Worm (Caenorhabditis elegans) whole organism, early embryonic: ENCODE data around the gene K10D11.4.

Experiments
- B0310.2 ChIP-seq: sonication (generic microtip); optimal IDR thresholded peaks from 2 replicates; lab custom pipeline; 2016; ENCODE audit warnings: mild to moderate bottlenecking, missing genetic modification characterization, missing compliant biosample characterization
- F13C5.2 ChIP-seq: sonication (generic microtip); optimal IDR thresholded peaks from 2 replicates; lab custom pipeline; 2017; ENCODE audit warnings: mild to moderate bottlenecking, missing genetic modification characterization, inconsistent platforms, missing compliant biosample characterization
- aly-1 ChIP-seq: sonication (generic microtip); optimal IDR thresholded peaks from 2 replicates; lab custom pipeline; 2016; ENCODE audit warnings: missing genetic modification characterization, missing compliant biosample characterization
- ama-1 ChIP-seq: fragments of 150-350 bp; optimal IDR thresholded peaks from 2 replicates; lab custom pipeline; 2014
- ceh-13 ChIP-seq: fragments of 200-800 bp; sonication (Bioruptor generic); optimal IDR thresholded peaks from 2 replicates; lab custom pipeline; 2018; ENCODE audit warnings: mild to moderate bottlenecking, missing genetic modification characterization, missing compliant biosample characterization
- ceh-36 ChIP-seq: sonication (generic microtip); optimal IDR thresholded peaks from 2 replicates; lab custom pipeline; 2016; ENCODE audit warnings: missing genetic modification characterization, inconsistent platforms, missing compliant biosample characterization
- ets-7 ChIP-seq: sonication (generic microtip); optimal IDR thresholded peaks from 2 replicates; lab custom pipeline; 2016; ENCODE audit warnings: missing genotype, missing genetic modification characterization, missing compliant biosample characterization
- hmbx-1 ChIP-seq: sonication (generic microtip); optimal IDR thresholded peaks from 2 replicates; lab custom pipeline; 2016; ENCODE audit warnings: mild to moderate bottlenecking, missing genetic modification characterization, missing compliant biosample characterization
- hmg-4 ChIP-seq: fragments of 200-800 bp; sonication (Bioruptor generic); optimal IDR thresholded peaks from 2 replicates; lab custom pipeline; 2018; ENCODE audit warnings: mild to moderate bottlenecking, missing genetic modification characterization, missing compliant biosample characterization
- hnd-1 ChIP-seq: sonication (generic microtip); optimal IDR thresholded peaks from 2 replicates; lab custom pipeline; 2016; ENCODE audit warnings: missing genetic modification characterization, missing compliant biosample characterization
- pes-1 ChIP-seq: fragments of 200-800 bp; sonication (Bioruptor generic); IDR thresholded peaks from 2 replicates; pipeline ENCODE4 v1.3.6; 2022; ENCODE audit warnings: missing genetic modification reagents, missing genetic modification characterization, missing compliant biosample characterization
- scrt-1 ChIP-seq: fragments of 200-800 bp; sonication (Bioruptor generic); IDR thresholded peaks from 2 replicates; pipeline ENCODE4 v1.3.6; 2022; ENCODE audit warnings: missing genetic modification characterization, missing compliant biosample characterization
- sea-1 ChIP-seq: fragments of 200-800 bp; sonication (Bioruptor generic); conservative IDR thresholded peaks from 2 replicates; pipeline ENCODE4 v1.3.6; 2022; ENCODE audit warnings: missing genetic modification characterization, missing compliant biosample characterization
- tbx-11 ChIP-seq: fragments of 200-800 bp; sonication (Bioruptor generic); IDR thresholded peaks from 2 replicates; pipeline ENCODE4 v1.3.6; 2022; ENCODE audit warnings: missing genetic modification characterization, missing compliant biosample characterization
- tbx-37 ChIP-seq: fragments of 200-800 bp; sonication (Bioruptor generic); conservative IDR thresholded peaks from 2 replicates; pipeline ENCODE4 v1.3.6; 2022; ENCODE audit warnings: missing genetic modification reagents, missing genetic modification characterization, missing compliant biosample characterization
- tra-4 ChIP-seq: sonication (generic microtip); optimal IDR thresholded peaks from 2 replicates; lab custom pipeline; 2017; ENCODE audit warnings: missing genetic modification characterization, missing compliant biosample characterization

Gene K10D11.4

DNA sequence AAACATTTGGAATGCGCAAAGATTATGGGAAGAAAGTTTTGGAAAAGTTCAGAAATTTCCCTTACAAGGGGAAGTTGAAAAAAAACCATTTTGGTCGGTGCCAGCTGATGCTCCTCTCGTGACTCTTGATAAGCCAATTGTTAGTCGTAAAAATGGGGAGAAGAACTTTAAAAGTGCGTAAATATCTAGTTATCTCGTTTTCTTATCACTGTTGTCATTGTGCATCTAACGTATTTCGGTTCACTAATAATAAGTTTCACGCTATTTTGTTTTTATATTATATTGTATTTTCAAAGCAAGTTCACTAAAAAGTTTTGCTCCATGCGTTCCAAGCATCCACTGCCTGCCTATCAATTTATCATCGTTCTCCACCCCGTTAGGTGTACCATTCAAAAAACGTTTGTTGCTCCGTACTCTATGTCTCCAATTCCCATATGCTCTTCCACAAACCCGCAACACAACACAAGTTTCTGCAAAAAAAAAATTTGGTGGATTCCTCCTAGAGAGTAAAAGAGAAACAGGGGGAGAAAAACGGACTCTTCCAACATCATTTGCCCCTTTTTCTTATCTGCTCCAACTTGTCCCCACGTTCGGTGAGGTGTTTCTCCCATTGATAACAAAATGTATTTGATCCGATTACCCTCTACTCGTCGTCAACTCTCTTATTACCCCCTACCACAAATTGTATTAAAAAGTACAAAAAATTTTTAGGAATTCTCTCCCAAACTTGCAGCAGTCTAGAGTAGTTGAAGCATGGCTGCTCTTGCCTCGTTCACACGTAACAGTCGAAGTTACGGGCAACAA is 14.3 kb upstream of the K10D11.4 start, which contains the start of gene mbk-2:
TSS of gene mbk-2 (plus strand) at position 754 of the 804 bp plus-strand sequence.
- no peak for TF ChIP-seq sea-1 (GFP tag; lab: Robert Waterston, UW)
- TF ChIP-seq hnd-1 (tag; lab: Kevin White, UChicago) = no peak
- no peak for TF ChIP-seq ama-1 (lab: Kevin White, UChicago)
- no peak for TF ChIP-seq scrt-1 (GFP tag; lab: Robert Waterston, UW)
- no peak for TF ChIP-seq tbx-37 (GFP tag; lab: Robert Waterston, UW)
- no peak for TF ChIP-seq ets-7

DNA sequence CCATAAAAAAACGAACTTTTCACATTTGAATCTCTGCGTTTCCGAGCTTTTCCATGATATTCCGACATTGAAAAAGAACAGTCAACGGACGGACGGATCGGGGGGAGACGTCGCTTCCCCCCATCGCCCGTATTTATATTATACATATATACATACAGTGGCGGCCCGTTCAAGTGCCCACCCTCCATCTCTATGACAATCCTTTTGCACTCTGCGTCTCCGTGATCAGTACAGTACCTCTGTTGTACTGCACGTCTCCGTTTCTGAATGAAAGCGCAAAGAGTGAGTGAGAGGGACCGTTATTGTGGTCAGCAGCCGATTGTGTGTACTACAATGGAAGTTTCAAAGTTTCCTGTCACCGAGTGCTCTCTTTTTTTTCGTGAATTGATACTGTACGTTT is 4.8 kb upstream of the K10D11.4 start:
- no peak for TF ChIP-seq tbx-11 (GFP tag; lab: Robert Waterston, UW)
- TF ChIP-seq tra-4 (tag; lab: Kevin White, UChicago) = no peak
- no peak for TF ChIP-seq hmbx-1 (tag; lab: Kevin White, UChicago)
- no peak for TF ChIP-seq scrt-1 (GFP tag; lab: Robert Waterston, UW)
- no peak for TF ChIP-seq ets-7
- no peak for TF ChIP-seq sea-1 (GFP tag; lab: Robert Waterston, UW)
- TF ChIP-seq pes-1 (GFP tag; lab: Robert Waterston, UW) = no peak

DNA sequence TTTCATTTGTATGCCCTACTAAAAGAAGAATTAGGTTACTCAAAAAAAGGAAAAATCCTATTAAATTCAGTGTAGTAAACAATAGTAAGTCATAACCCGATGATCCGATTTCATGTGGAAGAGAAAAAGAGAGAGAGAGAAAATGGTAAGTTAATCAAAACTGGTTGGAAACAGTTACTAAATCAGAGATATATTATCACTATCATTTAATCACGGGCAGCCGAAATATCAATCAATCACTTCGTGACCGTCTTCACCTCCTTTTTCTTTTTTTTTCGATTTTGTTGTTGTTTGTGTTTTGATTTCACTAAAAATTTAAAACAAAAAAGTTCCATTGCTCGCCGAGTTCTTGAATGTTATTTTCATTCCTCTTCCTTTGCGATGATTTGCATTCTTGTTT is 3.3 kb upstream of the K10D11.4 start:
- TF ChIP-seq hmbx-1 (tag; lab: Kevin White, UChicago) (no peak), B0310.2 (no peak), aly-1 (tag; lab: Kevin White, UChicago) (no peak), pes-1 (GFP tag; lab: Robert Waterston, UW) (no peak), ama-1 (lab: Kevin White, UChicago) (no peak), scrt-1 (GFP tag; lab: Robert Waterston, UW) (no peak), tbx-11 (GFP tag; lab: Robert Waterston, UW) (no peak), hnd-1 (tag; lab: Kevin White, UChicago) (no peak), hmg-4 (GFP tag; lab: Kevin White, UChicago) (no peak), ceh-13 (GFP tag; lab: Kevin White, UChicago) (no peak), tra-4 (tag; lab: Kevin White, UChicago) (no peak)

DNA sequence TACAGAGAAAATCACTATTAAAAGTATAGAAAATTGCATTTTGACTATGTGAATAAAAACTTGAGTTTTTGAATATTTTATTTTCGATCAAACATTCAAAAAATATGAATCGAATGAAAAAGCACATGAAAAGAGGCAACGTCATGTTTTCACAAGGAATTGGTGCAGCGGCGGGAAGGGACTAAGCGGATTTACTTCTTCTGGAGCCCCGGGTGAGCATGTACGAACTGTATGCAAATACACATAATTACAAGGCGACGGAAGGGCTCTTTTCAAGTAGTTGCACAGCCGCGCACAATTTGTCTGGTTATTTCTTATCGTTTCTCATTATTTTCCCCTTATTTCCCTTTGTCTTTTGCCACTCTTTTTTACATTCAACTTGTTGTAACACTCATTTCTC is 1.6 kb upstream of the K10D11.4 start, which contains the start of gene K10D11.7:
TSS of gene K10D11.7 (minus strand) at position 101 of the 400 bp plus-strand sequence.
- TF ChIP-seq sea-1 (GFP tag; lab: Robert Waterston, UW) (no peak), ets-7 (no peak), F13C5.2 (tag; lab: Kevin White, UChicago) (no peak), tbx-11 (GFP tag; lab: Robert Waterston, UW) (no peak), tbx-37 (GFP tag; lab: Robert Waterston, UW) (no peak), hnd-1 (tag; lab: Kevin White, UChicago) (no peak), ceh-13 (GFP tag; lab: Kevin White, UChicago) (no peak)

DNA sequence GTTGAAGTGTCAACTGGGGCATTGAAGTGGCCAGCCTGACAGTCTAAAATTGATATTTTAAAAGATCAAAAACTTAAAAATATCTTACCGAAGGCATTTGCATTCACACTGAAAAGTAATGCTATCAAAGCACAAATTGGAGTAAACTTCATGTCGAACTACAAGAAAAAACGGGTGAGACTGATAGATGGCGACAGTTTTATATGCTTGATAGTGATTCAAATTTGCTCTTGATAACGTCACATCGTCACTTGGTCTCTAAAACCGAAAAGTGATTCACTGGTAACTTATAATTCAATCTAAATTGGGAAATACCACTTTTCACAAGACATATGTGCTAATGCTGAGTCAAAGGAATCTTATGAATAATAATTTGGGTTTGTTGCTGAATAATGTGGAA is 2.6 kb downstream of the K10D11.4 start, which contains the start of gene K10D11.5:
TSS of gene K10D11.5 (minus strand) at position 215 of the 400 bp plus-strand sequence.
- no peak for TF ChIP-seq tbx-11 (GFP tag; lab: Robert Waterston, UW)
- no peak for TF ChIP-seq ceh-36
- no peak for TF ChIP-seq B0310.2
- no peak for TF ChIP-seq tra-4 (tag; lab: Kevin White, UChicago)
- TF ChIP-seq ets-7 = no peak
- TF ChIP-seq ceh-13 (GFP tag; lab: Kevin White, UChicago) = no peak
- no peak for TF ChIP-seq scrt-1 (GFP tag; lab: Robert Waterston, UW)
- TF ChIP-seq hnd-1 (tag; lab: Kevin White, UChicago) = no peak
- no peak for TF ChIP-seq tbx-37 (GFP tag; lab: Robert Waterston, UW)
- TF ChIP-seq ama-1 (lab: Kevin White, UChicago) = no peak
- no peak for TF ChIP-seq aly-1 (tag; lab: Kevin White, UChicago)

DNA sequence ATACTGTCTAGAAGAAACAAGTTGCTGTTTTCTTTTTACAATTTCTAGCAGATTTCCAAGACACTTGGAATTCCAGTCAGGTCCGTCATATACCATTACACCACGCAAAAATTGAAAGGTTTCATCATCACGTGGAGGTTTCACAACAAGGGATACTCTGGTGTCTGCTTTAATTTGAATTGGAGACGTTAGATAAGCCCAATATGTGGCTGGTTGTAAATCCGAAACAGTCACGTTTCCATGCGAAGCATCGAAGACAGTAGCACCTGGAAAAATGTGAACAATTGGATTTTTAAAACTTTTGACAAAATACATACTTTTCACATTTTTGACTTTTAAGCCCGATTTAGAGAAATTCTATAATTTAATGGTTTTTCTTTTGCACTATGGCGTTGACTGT is 3.6 kb downstream of the K10D11.4 start:
- TF ChIP-seq hnd-1 (tag; lab: Kevin White, UChicago) = no peak
- no peak for TF ChIP-seq pes-1 (GFP tag; lab: Robert Waterston, UW)
- TF ChIP-seq sea-1 (GFP tag; lab: Robert Waterston, UW) = no peak

DNA sequence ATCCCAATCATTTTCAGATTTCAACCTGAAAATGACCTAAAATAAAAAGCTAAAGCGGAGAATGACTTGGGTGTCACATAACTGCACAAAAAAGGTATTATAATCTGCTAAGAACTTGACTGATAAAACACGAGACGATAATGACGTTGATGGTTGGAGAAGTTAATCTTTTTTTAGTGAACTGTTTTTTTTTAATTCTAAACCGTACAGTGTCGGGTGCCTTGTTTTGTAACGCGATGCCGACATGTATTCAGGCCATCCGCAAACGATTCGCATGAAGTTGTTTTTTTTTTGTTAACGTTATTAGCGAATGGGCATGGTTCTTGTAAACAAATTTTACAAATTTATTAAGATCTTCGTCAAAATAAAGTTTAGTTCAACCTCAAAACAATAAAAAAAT is 4.9 kb downstream of the K10D11.4 start, which contains the start of gene K10D11.6:
TSS of gene K10D11.6 (minus strand) at position 101 of the 400 bp plus-strand sequence.
- TF ChIP-seq F13C5.2 (tag; lab: Kevin White, UChicago) (no peak), hmg-4 (GFP tag; lab: Kevin White, UChicago) (no peak), aly-1 (tag; lab: Kevin White, UChicago) (no peak), tbx-11 (GFP tag; lab: Robert Waterston, UW) (no peak), tra-4 (tag; lab: Kevin White, UChicago) (no peak), sea-1 (GFP tag; lab: Robert Waterston, UW) (no peak), B0310.2 (no peak), scrt-1 (GFP tag; lab: Robert Waterston, UW) (no peak), ama-1 (lab: Kevin White, UChicago) (no peak), hnd-1 (tag; lab: Kevin White, UChicago) (no peak)

DNA sequence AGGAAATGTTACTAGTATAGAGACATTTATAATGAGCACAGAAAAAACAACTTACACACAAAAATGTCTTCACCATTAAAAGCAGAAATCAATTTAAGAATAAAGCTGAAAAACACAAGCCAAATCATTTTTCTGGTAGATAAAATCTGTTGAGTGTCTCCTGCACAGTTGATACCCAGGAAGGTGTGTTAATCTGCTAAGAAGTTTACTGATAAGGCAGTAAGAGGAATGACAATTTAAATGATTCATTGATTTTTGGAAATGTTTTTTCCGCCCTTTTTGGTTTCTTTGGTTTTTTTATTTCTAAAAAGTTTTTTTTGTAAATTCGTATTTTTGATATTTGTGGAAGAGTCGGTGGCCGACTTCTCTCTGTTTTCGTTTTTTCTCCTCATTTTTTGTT is 8.3 kb downstream of the K10D11.4 start, which contains the start of gene K10D11.3:
TSS of gene K10D11.3 (minus strand) at position 174 of the 400 bp plus-strand sequence.
- TF ChIP-seq scrt-1 (GFP tag; lab: Robert Waterston, UW) (no peak), aly-1 (tag; lab: Kevin White, UChicago) (no peak), ceh-13 (GFP tag; lab: Kevin White, UChicago) (no peak), hmg-4 (GFP tag; lab: Kevin White, UChicago) (no peak), sea-1 (GFP tag; lab: Robert Waterston, UW) (no peak)
